Worm (Caenorhabditis elegans) whole organism, L1 larva: Measurements from ENCODE around the gene R06F6.14.

Experiments
- C04F5.9 ChIP-seq: sonication (generic microtip); optimal IDR thresholded peaks from 2 replicates; lab custom pipeline; 2016; ENCODE audit warnings: missing genetic modification characterization, missing compliant biosample characterization
- C34B4.2 ChIP-seq: sonication (generic microtip); optimal IDR thresholded peaks from 2 replicates; lab custom pipeline; 2017; ENCODE audit warnings: mild to moderate bottlenecking, missing genetic modification characterization, missing compliant biosample characterization
- F16B12.6 ChIP-seq: fragments of 150-350 bp; optimal IDR thresholded peaks from 2 replicates; lab custom pipeline; 2014; ENCODE audit warnings: missing biosample characterization, missing genetic modification characterization
- Y116A8C.19 ChIP-seq: sonication (generic microtip); optimal IDR thresholded peaks from 2 replicates; lab custom pipeline; 2016; ENCODE audit warnings: missing compliant biosample characterization, missing genetic modification characterization, borderline replicate concordance
- aly-2 ChIP-seq: fragments of 150-350 bp; optimal IDR thresholded peaks from 2 replicates; lab custom pipeline; 2014; ENCODE audit warnings: missing biosample characterization, missing genetic modification characterization
- ceh-8 ChIP-seq: fragments of 200-800 bp; sonication (Bioruptor generic); optimal IDR thresholded peaks from 2 replicates; lab custom pipeline; 2018; ENCODE audit warnings: mild to moderate bottlenecking, missing genetic modification characterization, moderate library complexity, missing compliant biosample characterization
- ceh-82 ChIP-seq, 3 experiments: fragments of 150-350 bp in 1 of 3; sonication (generic microtip) in 2 of 3; optimal IDR thresholded peaks; 2 replicates each; lab custom pipeline; 2014 to 2017; ENCODE audit warnings: missing biosample characterization in 3 of 3, missing genetic modification characterization in 3 of 3
- ceh-88 ChIP-seq: fragments of 200-800 bp; sonication (Bioruptor generic); IDR thresholded peaks from 2 replicates; pipeline ENCODE4 v1.3.6; 2022; ENCODE audit warnings: missing genetic modification characterization, missing compliant biosample characterization
- ceh-90 ChIP-seq: sonication (generic microtip); optimal IDR thresholded peaks from 2 replicates; lab custom pipeline; 2016; ENCODE audit warnings: missing genetic modification characterization, missing compliant biosample characterization
- dpl-1 ChIP-seq, 3 experiments: fragments of 150-350 bp in 2 of 3; sonication (generic microtip) in 1 of 3; optimal IDR thresholded peaks; 2 replicates each; lab custom pipeline; 2014 to 2017; ENCODE audit warnings: missing biosample characterization in 3 of 3, missing genetic modification characterization in 3 of 3, missing genetic modification reagents in 3 of 3
- dsc-1 ChIP-seq: sonication (generic microtip); optimal IDR thresholded peaks from 2 replicates; lab custom pipeline; 2016; ENCODE audit warnings: mild to moderate bottlenecking, missing genetic modification characterization, missing compliant biosample characterization
- egl-13 ChIP-seq: sonication (generic microtip); optimal IDR thresholded peaks from 2 replicates; lab custom pipeline; 2016; ENCODE audit warnings: missing genotype, missing genetic modification reagents, missing genetic modification characterization, missing compliant biosample characterization
- elt-2 ChIP-seq: sonication (generic microtip); optimal IDR thresholded peaks from 2 replicates; lab custom pipeline; 2016; ENCODE audit warnings: missing genetic modification characterization, mild to moderate bottlenecking, inconsistent platforms, missing compliant biosample characterization, missing genetic modification reagents
- ets-5 ChIP-seq: fragments of 200-800 bp; sonication (Bioruptor generic); IDR thresholded peaks from 2 replicates; pipeline ENCODE4 v1.3.6; 2022; ENCODE audit warnings: missing genetic modification characterization, missing compliant biosample characterization
- fkh-4 ChIP-seq: sonication (generic microtip); optimal IDR thresholded peaks from 2 replicates; lab custom pipeline; 2016; ENCODE audit warnings: missing compliant biosample characterization, missing genetic modification characterization, borderline replicate concordance
- fkh-8 ChIP-seq: sonication (generic microtip); optimal IDR thresholded peaks from 2 replicates; lab custom pipeline; 2016; ENCODE audit warnings: mild to moderate bottlenecking, missing genetic modification characterization, missing compliant biosample characterization
- fos-1 ChIP-seq: fragments of 150-350 bp; optimal IDR thresholded peaks from 2 replicates; lab custom pipeline; 2014; ENCODE audit warnings: missing biosample characterization, missing genetic modification characterization
- hlh-17 ChIP-seq: fragments of 200-800 bp; sonication (Bioruptor generic); optimal IDR thresholded peaks from 2 replicates; lab custom pipeline; 2018; ENCODE audit warnings: missing genetic modification characterization, mild to moderate bottlenecking, missing compliant biosample characterization, moderate library complexity, borderline replicate concordance
- hlh-4 ChIP-seq: sonication (generic microtip); optimal IDR thresholded peaks from 2 replicates; lab custom pipeline; 2016; ENCODE audit warnings: mild to moderate bottlenecking, missing genetic modification characterization, missing compliant biosample characterization
- hpl-2 ChIP-seq: fragments of 150-350 bp; optimal IDR thresholded peaks from 2 replicates; lab custom pipeline; 2014; ENCODE audit warnings: missing biosample characterization, missing genetic modification reagents, missing genetic modification characterization
- irx-1 ChIP-seq: sonication (generic microtip); optimal IDR thresholded peaks from 2 replicates; lab custom pipeline; 2016; ENCODE audit warnings: missing genetic modification characterization, missing compliant biosample characterization
- lin-14 ChIP-seq: fragments of 200-800 bp; sonication (Bioruptor generic); optimal IDR thresholded peaks from 2 replicates; lab custom pipeline; 2018; ENCODE audit warnings: mild to moderate bottlenecking, missing genetic modification characterization, moderate library complexity, missing compliant biosample characterization
- lin-15B ChIP-seq: fragments of 150-350 bp; sonication (generic microtip); optimal IDR thresholded peaks from 3 replicates; lab custom pipeline; 2014; ENCODE audit warnings: missing biosample characterization, missing genetic modification characterization
- lin-39 ChIP-seq: fragments of 150-350 bp; optimal IDR thresholded peaks from 2 replicates; lab custom pipeline; 2014; ENCODE audit warnings: missing biosample characterization, missing genetic modification reagents, missing genetic modification characterization
- lsy-2 ChIP-seq, 2 experiments: fragments of 150-350 bp; optimal IDR thresholded peaks; 2 replicates each; lab custom pipeline; 2014; ENCODE audit warnings: missing biosample characterization in 2 of 2, missing genetic modification characterization in 2 of 2
- mef-2 ChIP-seq: fragments of 150-350 bp; optimal IDR thresholded peaks from 2 replicates; lab custom pipeline; 2014; ENCODE audit warnings: missing biosample characterization, missing genetic modification characterization
- mep-1 ChIP-seq: fragments of 150-350 bp; optimal IDR thresholded peaks from 2 replicates; lab custom pipeline; 2014; ENCODE audit warnings: missing biosample characterization, missing genetic modification characterization
- nhr-11 ChIP-seq: fragments of 150-350 bp; optimal IDR thresholded peaks from 2 replicates; lab custom pipeline; 2014; ENCODE audit warnings: missing biosample characterization, missing genetic modification characterization
- nhr-237 ChIP-seq: fragments of 150-350 bp; optimal IDR thresholded peaks from 2 replicates; lab custom pipeline; 2014; ENCODE audit warnings: missing biosample characterization, missing genetic modification characterization
- nhr-28 ChIP-seq: fragments of 150-350 bp; optimal IDR thresholded peaks from 2 replicates; lab custom pipeline; 2014; ENCODE audit warnings: missing biosample characterization, missing genetic modification characterization
- nhr-47 ChIP-seq: sonication (generic microtip); optimal IDR thresholded peaks from 2 replicates; lab custom pipeline; 2016; ENCODE audit warnings: mild to moderate bottlenecking, missing genetic modification characterization, moderate library complexity, missing compliant biosample characterization
- nhr-76 ChIP-seq: sonication (generic microtip); optimal IDR thresholded peaks from 2 replicates; lab custom pipeline; 2017; ENCODE audit warnings: missing biosample characterization, missing genetic modification characterization
- nhr-77 ChIP-seq: fragments of 150-350 bp; optimal IDR thresholded peaks from 2 replicates; lab custom pipeline; 2014; ENCODE audit warnings: missing biosample characterization, missing genetic modification characterization
- nhr-85 ChIP-seq: sonication (generic microtip); peaks from one replicate; lab custom pipeline; 2016; ENCODE audit warnings: missing genetic modification characterization, inconsistent platforms, missing compliant biosample characterization
- nhr-90 ChIP-seq: sonication (generic microtip); optimal IDR thresholded peaks from 2 replicates; lab custom pipeline; 2016; ENCODE audit warnings: mild to moderate bottlenecking, missing genetic modification characterization, missing compliant biosample characterization; ENCODE audit not compliant: poor library complexity
- pag-3 ChIP-seq: sonication (generic microtip); optimal IDR thresholded peaks from 2 replicates; lab custom pipeline; 2017; ENCODE audit warnings: missing genetic modification characterization, mild to moderate bottlenecking, missing compliant biosample characterization, antibody characterized with exemption, borderline replicate concordance; ENCODE audit not compliant: insufficient read depth
- pax-3 ChIP-seq: fragments of 200-800 bp; sonication (Bioruptor generic); optimal IDR thresholded peaks from 2 replicates; lab custom pipeline; 2018; ENCODE audit warnings: mild to moderate bottlenecking, missing genetic modification characterization, moderate library complexity, missing compliant biosample characterization
- rnt-1 ChIP-seq: sonication (generic microtip); optimal IDR thresholded peaks from 2 replicates; lab custom pipeline; 2016; ENCODE audit warnings: mild to moderate bottlenecking, missing genetic modification characterization, moderate library complexity, missing compliant biosample characterization
- skn-1 ChIP-seq: fragments of 150-350 bp; optimal IDR thresholded peaks from 2 replicates; lab custom pipeline; 2014; ENCODE audit warnings: missing biosample characterization, missing genetic modification characterization
- snu-23 ChIP-seq: sonication (generic microtip); optimal IDR thresholded peaks from 2 replicates; lab custom pipeline; 2016; ENCODE audit warnings: missing genetic modification characterization, missing compliant biosample characterization
- sox-4 ChIP-seq: sonication (generic microtip); optimal IDR thresholded peaks from 2 replicates; lab custom pipeline; 2016; ENCODE audit warnings: missing genetic modification characterization, missing compliant biosample characterization
- sptf-1 ChIP-seq: fragments of 150-350 bp; optimal IDR thresholded peaks from 2 replicates; lab custom pipeline; 2014; ENCODE audit warnings: missing biosample characterization, missing genetic modification characterization
- swsn-7 ChIP-seq: sonication (generic microtip); optimal IDR thresholded peaks from 2 replicates; lab custom pipeline; 2016; ENCODE audit warnings: missing genetic modification characterization, missing compliant biosample characterization
- tlp-1 ChIP-seq: fragments of 150-350 bp; optimal IDR thresholded peaks from 2 replicates; lab custom pipeline; 2014; ENCODE audit warnings: missing biosample characterization, missing genetic modification characterization
- unc-130 ChIP-seq: fragments of 150-350 bp; optimal IDR thresholded peaks from 2 replicates; lab custom pipeline; 2017; ENCODE audit warnings: missing biosample characterization, missing genetic modification characterization, inconsistent platforms
- unc-30 ChIP-seq: sonication (generic microtip); optimal IDR thresholded peaks from 2 replicates; lab custom pipeline; 2017; ENCODE audit warnings: missing biosample characterization, missing genetic modification characterization
- unc-86 ChIP-seq: sonication (generic microtip); optimal IDR thresholded peaks from 2 replicates; lab custom pipeline; 2016; ENCODE audit warnings: missing genetic modification characterization, missing compliant biosample characterization
- xbp-1 ChIP-seq: sonication (generic microtip); optimal IDR thresholded peaks from 2 replicates; lab custom pipeline; 2016; ENCODE audit warnings: missing genetic modification characterization, missing compliant biosample characterization
- zag-1 ChIP-seq: fragments of 150-350 bp; optimal IDR thresholded peaks from 2 replicates; lab custom pipeline; 2014; ENCODE audit warnings: missing biosample characterization, missing genetic modification characterization
- zip-4 ChIP-seq: fragments of 200-800 bp; sonication (Bioruptor generic); optimal IDR thresholded peaks from 2 replicates; lab custom pipeline; 2018; ENCODE audit warnings: mild to moderate bottlenecking, missing genetic modification characterization, moderate library complexity, missing compliant biosample characterization
- ztf-4 ChIP-seq: fragments of 150-350 bp; optimal IDR thresholded peaks from 2 replicates; lab custom pipeline; 2014; ENCODE audit warnings: missing biosample characterization, missing genetic modification characterization

The R06F6.14 gene

DNA sequence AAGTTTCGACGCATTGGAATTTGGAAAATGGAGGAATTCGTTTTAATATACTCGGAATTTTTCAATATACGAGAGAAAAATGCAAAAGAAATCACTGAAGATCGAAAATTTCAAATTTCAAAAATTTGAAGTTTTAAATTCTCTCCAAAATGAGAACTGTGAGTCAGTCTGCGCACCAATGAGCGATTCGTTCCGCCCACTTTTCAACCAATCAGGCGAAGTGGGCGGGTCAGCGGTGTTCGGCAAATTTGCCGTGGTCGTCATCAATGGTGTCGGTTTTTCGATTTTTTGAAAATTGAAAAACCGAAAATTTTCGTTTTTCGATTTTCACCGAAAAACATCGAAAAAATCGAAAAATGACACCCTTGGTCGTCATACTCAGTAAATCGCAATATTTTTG is 29.5 kb downstream of the R06F6.14 start:
- TF ChIP-seq egl-13 (tag; lab: Kevin White, UChicago) (no peak), xbp-1 (no peak), ceh-90 (tag; lab: Kevin White, UChicago) (no peak), lin-39 (tag; lab: Kevin White, UChicago) (no peak), hlh-4 (tag; lab: Kevin White, UChicago) (no peak), dsc-1 (tag; lab: Kevin White, UChicago) (no peak), lsy-2 (tag; optimal IDR thresholded peaks at IDR 0.05; lab: Kevin White, UChicago) (no peak), nhr-77 (tag; lab: Kevin White, UChicago) (no peak)
- TF ChIP-seq, all 84 proteins: peak for 0

DNA sequence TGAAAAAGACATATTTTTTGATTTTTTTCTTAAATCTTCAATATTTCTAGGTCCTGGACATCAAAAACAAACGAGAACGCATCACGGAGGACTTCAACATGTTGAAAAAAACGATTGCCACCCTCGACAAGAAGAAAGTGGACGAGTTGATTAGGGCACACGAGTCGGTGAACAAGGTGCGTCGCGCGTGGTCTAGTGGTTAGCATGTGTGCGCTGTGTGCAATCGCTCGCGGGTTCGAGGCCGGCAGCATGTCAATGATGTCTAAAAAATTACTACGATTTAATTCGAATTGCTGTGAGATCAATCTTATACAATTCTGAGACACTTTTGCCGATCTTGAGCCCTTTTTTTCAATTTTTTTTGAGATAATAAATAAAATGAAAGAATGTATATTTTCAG is 31.0 kb downstream of the R06F6.14 start:
- TF ChIP-seq ets-5 (GFP tag; lab: Robert Waterston, UW) (no peak), ceh-8 (GFP tag; lab: Kevin White, UChicago) (peak; percentile 77), fkh-8 (tag; lab: Kevin White, UChicago) (peak; percentile 82), sox-4 (tag; lab: Kevin White, UChicago) (peak; percentile 66), irx-1 (tag; lab: Kevin White, UChicago) (peak; percentile 77), tlp-1 (no peak), aly-2 (tag; lab: Kevin White, UChicago) (peak; percentile 80), skn-1 (peak; percentile 74), F16B12.6 (tag; lab: Kevin White, UChicago) (peak; percentile 59), snu-23 (peak; percentile 93), nhr-76 (tag; lab: Kevin White, UChicago) (peak; percentile 20), ztf-4 (peak; percentile 58), pax-3 (tag; lab: Kevin White, UChicago) (peak; percentile 35), lin-14 (peak; percentile 85), unc-30 (no peak), nhr-28 (tag; lab: Kevin White, UChicago) (no peak), lin-15B (tag; lab: Kevin White, UChicago) (no peak), fos-1 (tag; lab: Kevin White, UChicago) (peak; percentile 82), mep-1 (peak; percentile 82), nhr-47 (tag; lab: Kevin White, UChicago) (peak; percentile 90), rnt-1 (tag; lab: Kevin White, UChicago) (peak; percentile 93), lin-39 (tag; lab: Kevin White, UChicago) (no peak), nhr-11 (no peak), hlh-17 (GFP tag; lab: Kevin White, UChicago) (no peak), swsn-7 (tag; lab: Kevin White, UChicago) (peak; percentile 86), sptf-1 (tag; lab: Kevin White, UChicago) (no peak), fkh-4 (tag; lab: Kevin White, UChicago) (peak; percentile 39), nhr-77 (tag; lab: Kevin White, UChicago) (peak; percentile 63), zip-4 (GFP tag; lab: Kevin White, UChicago) (peak; percentile 52), nhr-85 (tag; lab: Kevin White, UChicago) (peak; percentile 82), hpl-2 (GFP tag; lab: Kevin White, UChicago) (no peak), nhr-237 (tag; lab: Kevin White, UChicago) (peak; percentile 23), nhr-90 (peak; percentile 87), ceh-82 (tag; optimal IDR thresholded peaks at IDR 0.05; lab: Kevin White, UChicago) (peak; percentile 72 to 88 (median 82)), unc-130 (tag; lab: Kevin White, UChicago) (peak; percentile 80), pag-3 (tag; lab: Kevin White, UChicago) (no peak), dpl-1 (GFP tag; optimal IDR thresholded peaks at IDR 0.05; lab: Kevin White, UChicago) (peak; percentile 58 to 70 (median 69)), zag-1 (tag; lab: Kevin White, UChicago) (no peak), mef-2 (tag; lab: Kevin White, UChicago) (peak; percentile 30), Y116A8C.19 (tag; lab: Kevin White, UChicago) (no peak), xbp-1 (peak; percentile 72), C34B4.2 (tag; lab: Kevin White, UChicago) (no peak), ceh-88 (GFP tag; lab: Robert Waterston, UW) (peak; percentile 59; the same call in 1 of the 2 replicates), unc-86 (tag; lab: Kevin White, UChicago) (peak; percentile 62), C04F5.9 (tag; lab: Kevin White, UChicago) (peak; percentile 85), elt-2 (tag; lab: Kevin White, UChicago) (peak; percentile 55), lsy-2 (tag; optimal IDR thresholded peaks at IDR 0.05; lab: Kevin White, UChicago) (peak; percentile 77 to 79)
